Fruit fly (Drosophila melanogaster) Kc167 (cell line): ENCODE measurements around the gene CG5435.

Source experiments
- Myc ChIP-seq: fragments of >200 bp; optimal IDR thresholded peaks from 2 replicates; lab custom pipeline; 2017; ENCODE audit warnings: missing external identifiers
- Sin3A ChIP-seq: fragments of >200 bp; optimal IDR thresholded peaks from 2 replicates; lab custom pipeline; 2018; ENCODE audit warnings: missing external identifiers
- h ChIP-seq: fragments of >200 bp; optimal IDR thresholded peaks from 3 replicates; lab custom pipeline; 2018; ENCODE audit warnings: missing external identifiers
- insv ChIP-seq: fragments of >200 bp; optimal IDR thresholded peaks from 3 replicates; lab custom pipeline; 2018; ENCODE audit warnings: missing external identifiers
- psq ChIP-seq: fragments of >200 bp; optimal IDR thresholded peaks from 2 replicates; lab custom pipeline; 2017; ENCODE audit warnings: missing external identifiers
- ttk ChIP-seq: sonication (Bioruptor generic); optimal IDR thresholded peaks from 2 replicates; lab custom pipeline; 2017; ENCODE audit warnings: missing external identifiers

dm6 chr2L:12474212-12474891 is 43.7 kb upstream of the CG5435 start:
- TF ChIP-seq h (lab: Kevin White, UChicago) (no peak), psq (lab: Kevin White, UChicago) (no peak), ttk (lab: Kevin White, UChicago) (no peak), insv (lab: Kevin White, UChicago) (no peak), Sin3A (no peak), Myc (lab: Kevin White, UChicago) (no peak)
